Fruit fly (Drosophila melanogaster): ENCODE results near the gene ab.

- TF ChIP-seq lola (GFP tag; optimal IDR thresholded peaks at IDR 0.05) (no peak), pan (optimal IDR thresholded peaks at IDR 0.05) (no peak), h (GFP tag; optimal IDR thresholded peaks at IDR 0.05) (no peak), psq (GFP tag; optimal IDR thresholded peaks at IDR 0.05) (no peak), usp (GFP tag; optimal IDR thresholded peaks at IDR 0.05) (no peak), OdsH (GFP tag; optimal IDR thresholded peaks at IDR 0.05) (no peak)
Observed at dm6 chr2L:11167997-11168396, 42.5 kb upstream of the ab start.
